Fruit fly (Drosophila melanogaster) whole organism, adult: Measurements from ENCODE around the gene nac.

Source experiments
- CG1620 ChIP-seq: fragments of 200-800 bp; sonication (Bioruptor generic); optimal IDR thresholded peaks from 2 replicates; lab custom pipeline; 2016; ENCODE audit warnings: missing biosample characterization, missing genetic modification characterization
- Clk ChIP-seq: fragments of 200-800 bp; sonication (Bioruptor generic); optimal IDR thresholded peaks from 2 replicates; lab custom pipeline; 2017; ENCODE audit warnings: missing biosample characterization, missing genetic modification characterization
- Mnt ChIP-seq: fragments of 200-800 bp; sonication (Bioruptor generic); optimal IDR thresholded peaks from 2 replicates; lab custom pipeline; 2016; ENCODE audit warnings: missing biosample characterization, mild to moderate bottlenecking, missing genetic modification characterization
- cnc ChIP-seq, 2 experiments: fragments of >200 bp; optimal IDR thresholded peaks; 2 replicates each; lab custom pipeline; 2017

DNA sequence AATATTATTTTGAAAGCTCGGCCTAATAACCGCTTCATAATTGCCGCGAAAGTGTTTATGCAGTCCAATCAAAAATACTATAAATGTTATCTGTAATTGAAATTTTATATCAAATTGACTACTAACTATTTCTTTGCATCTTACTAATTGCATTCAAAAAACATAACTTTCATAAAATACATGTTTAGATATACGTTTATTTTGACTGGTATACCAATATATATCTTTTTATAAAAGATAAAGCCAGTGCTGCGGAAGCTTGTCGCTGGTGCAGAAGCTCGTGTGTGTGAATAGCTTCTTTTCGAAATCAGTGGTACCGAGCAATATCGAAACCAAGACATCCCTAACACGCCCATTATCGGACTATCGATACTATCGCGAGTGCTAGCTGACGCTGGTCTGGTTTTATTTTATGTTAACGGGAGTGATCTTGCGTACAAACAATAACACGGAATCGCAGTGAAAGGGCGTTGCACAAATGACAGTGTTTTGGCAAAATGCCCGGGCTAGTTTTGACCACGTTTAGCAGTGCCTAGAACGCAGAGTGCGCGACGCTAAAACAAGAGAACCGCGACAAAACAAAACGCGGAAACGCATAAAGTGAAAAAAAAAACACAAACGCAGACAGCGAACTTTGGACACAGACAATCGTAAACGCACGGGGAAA lies 45.8 kb upstream of the nac start, which contains the start of gene Atg13:
- TF ChIP-seq Clk (GFP tag; lab: Kevin White, UChicago) (no peak), CG1620 (GFP tag; lab: Kevin White, UChicago) (peak; percentile 56), cnc (optimal IDR thresholded peaks at IDR 0.05; lab: Kevin White, UChicago) (no peak), Mnt (GFP tag; lab: Kevin White, UChicago) (peak; percentile 21)
